Fruit fly (Drosophila melanogaster) whole organism, prepupa: Measurements from ENCODE around the gene CG46025.
"Not testable (repeated sequence)": the region's sequence is repeated elsewhere in the genome, so short reads cannot be mapped to it uniquely, and the experiment has no call there.

Experiments
- CG10669 ChIP-seq: fragments of 200-800 bp; sonication (Bioruptor generic); optimal IDR thresholded peaks from 3 replicates; lab custom pipeline; 2018; ENCODE audit warnings: missing biosample characterization, mild to moderate bottlenecking, missing genetic modification characterization, moderate library complexity
- CG11762 ChIP-seq: fragments of 200-800 bp; sonication (Bioruptor generic); optimal IDR thresholded peaks from 3 replicates; lab custom pipeline; 2016; ENCODE audit warnings: missing biosample characterization, missing genetic modification characterization; ENCODE audit not compliant: insufficient read depth
- CG15336 ChIP-seq: fragments of 200-800 bp; sonication (Bioruptor generic); IDR thresholded peaks from 2 replicates; pipeline ENCODE4 v1.3.6; 2022; ENCODE audit warnings: missing biosample characterization, missing genetic modification characterization
- CG1621 ChIP-seq: fragments of 200-800 bp; sonication (Bioruptor generic); optimal IDR thresholded peaks from 3 replicates; lab custom pipeline; 2018; ENCODE audit warnings: missing biosample characterization, mild to moderate bottlenecking, missing genetic modification characterization
- CG32006 ChIP-seq: fragments of 200-800 bp; sonication (Bioruptor generic); optimal IDR thresholded peaks from 3 replicates; lab custom pipeline; 2017; ENCODE audit warnings: missing biosample characterization, mild to moderate bottlenecking, missing genetic modification characterization
- CG34406 ChIP-seq: fragments of 200-800 bp; sonication (Bioruptor generic); optimal IDR thresholded peaks from 3 replicates; lab custom pipeline; 2016; ENCODE audit warnings: missing biosample characterization, missing genetic modification characterization
- CG6276 ChIP-seq: fragments of 200-800 bp; sonication (Bioruptor generic); optimal IDR thresholded peaks from 2 replicates; lab custom pipeline; 2017; ENCODE audit warnings: missing biosample characterization, mild to moderate bottlenecking, missing genetic modification characterization
- CG6808 ChIP-seq: fragments of 200-800 bp; sonication (Bioruptor generic); optimal IDR thresholded peaks from 3 replicates; lab custom pipeline; 2017; ENCODE audit warnings: missing biosample characterization, missing genetic modification characterization, mild to moderate bottlenecking, moderate library complexity, missing genetic modification reagents
- CG6854 ChIP-seq: fragments of 200-800 bp; sonication (Bioruptor generic); optimal IDR thresholded peaks from 2 replicates; lab custom pipeline; 2017; ENCODE audit warnings: missing biosample characterization, mild to moderate bottlenecking, missing genetic modification characterization
- CG7368 ChIP-seq: fragments of 200-800 bp; sonication (Bioruptor generic); optimal IDR thresholded peaks from 3 replicates; lab custom pipeline; 2016; ENCODE audit warnings: missing biosample characterization, missing genetic modification characterization
- CG8319 ChIP-seq: fragments of 200-800 bp; sonication (Bioruptor generic); optimal IDR thresholded peaks from 3 replicates; lab custom pipeline; 2016; ENCODE audit warnings: missing biosample characterization, missing genetic modification characterization
- CG8632 ChIP-seq: fragments of 200-800 bp; sonication (Bioruptor generic); optimal IDR thresholded peaks from 3 replicates; lab custom pipeline; 2016; ENCODE audit warnings: missing biosample characterization, missing genetic modification characterization
- Eip75B ChIP-seq: fragments of 200-800 bp; sonication (Bioruptor generic); optimal IDR thresholded peaks from 3 replicates; lab custom pipeline; 2016; ENCODE audit warnings: missing biosample characterization, missing genetic modification characterization
- Eip78C ChIP-seq: fragments of 200-800 bp; sonication (Bioruptor generic); peaks from one replicate; lab custom pipeline; 2016; ENCODE audit warnings: missing biosample characterization, missing genetic modification characterization
- Eip93F ChIP-seq: fragments of 200-800 bp; sonication (Bioruptor generic); optimal IDR thresholded peaks from 2 replicates; lab custom pipeline; 2016; ENCODE audit warnings: missing biosample characterization, mild to moderate bottlenecking, missing genetic modification characterization
- Hr38 ChIP-seq: sonication (Bioruptor generic); optimal IDR thresholded peaks from 2 replicates; lab custom pipeline; 2016; ENCODE audit warnings: missing biosample characterization, missing genetic modification characterization
- Hr39 ChIP-seq: fragments of 200-800 bp; sonication (Bioruptor generic); optimal IDR thresholded peaks from 2 replicates; lab custom pipeline; 2016; ENCODE audit warnings: missing biosample characterization, missing genetic modification characterization
- Hr4 ChIP-seq: fragments of 200-800 bp; sonication (Bioruptor generic); optimal IDR thresholded peaks from 3 replicates; lab custom pipeline; 2016; ENCODE audit warnings: missing biosample characterization, missing genetic modification characterization
- Lpt ChIP-seq: fragments of 200-800 bp; sonication (Bioruptor generic); optimal IDR thresholded peaks from 3 replicates; lab custom pipeline; 2016; ENCODE audit warnings: missing biosample characterization, missing genetic modification characterization
- Met ChIP-seq: fragments of 200-800 bp; sonication (Bioruptor generic); optimal IDR thresholded peaks from 3 replicates; lab custom pipeline; 2016; ENCODE audit warnings: missing biosample characterization, missing genetic modification characterization
- OdsH ChIP-seq: fragments of 200-800 bp; sonication (Bioruptor generic); optimal IDR thresholded peaks from 3 replicates; lab custom pipeline; 2016; ENCODE audit warnings: missing biosample characterization, missing genetic modification characterization
- Smox ChIP-seq: fragments of 200-800 bp; sonication (Bioruptor generic); optimal IDR thresholded peaks from 3 replicates; lab custom pipeline; 2016; ENCODE audit warnings: missing biosample characterization, missing genetic modification characterization
- Sox102F ChIP-seq: fragments of 200-800 bp; sonication (Bioruptor generic); optimal IDR thresholded peaks from 2 replicates; lab custom pipeline; 2016; ENCODE audit warnings: missing biosample characterization, mild to moderate bottlenecking, missing genetic modification characterization
- Sox14 ChIP-seq: fragments of 200-800 bp; sonication (Bioruptor generic); optimal IDR thresholded peaks from 3 replicates; lab custom pipeline; 2016; ENCODE audit warnings: missing biosample characterization, missing genetic modification characterization
- Sox15 ChIP-seq: fragments of 200-800 bp; sonication (Bioruptor generic); optimal IDR thresholded peaks from 3 replicates; lab custom pipeline; 2016; ENCODE audit warnings: missing biosample characterization, missing genetic modification characterization
- achi ChIP-seq: fragments of 200-800 bp; sonication (Bioruptor generic); optimal IDR thresholded peaks from 3 replicates; lab custom pipeline; 2016; ENCODE audit warnings: missing biosample characterization, missing genetic modification characterization
- cyc ChIP-seq: fragments of 200-800 bp; sonication (Bioruptor generic); optimal IDR thresholded peaks from 3 replicates; lab custom pipeline; 2016; ENCODE audit warnings: missing biosample characterization, missing genetic modification characterization
- dac ChIP-seq: fragments of 200-800 bp; sonication (Bioruptor generic); optimal IDR thresholded peaks from 2 replicates; lab custom pipeline; 2017; ENCODE audit warnings: missing biosample characterization, mild to moderate bottlenecking, missing genetic modification characterization
- dsx ChIP-seq: fragments of 200-800 bp; optimal IDR thresholded peaks from 3 replicates; lab custom pipeline; 2019; ENCODE audit warnings: missing biosample characterization, mild to moderate bottlenecking, missing genetic modification characterization, moderate library complexity; ENCODE audit not compliant: poor library complexity, severe bottlenecking
- esn ChIP-seq: fragments of 200-800 bp; sonication (Bioruptor generic); optimal IDR thresholded peaks from 2 replicates; lab custom pipeline; 2016; ENCODE audit warnings: missing biosample characterization, mild to moderate bottlenecking, missing genetic modification characterization, moderate library complexity
- fd85E ChIP-seq: fragments of 200-800 bp; sonication (Bioruptor generic); optimal IDR thresholded peaks from 3 replicates; lab custom pipeline; 2016; ENCODE audit warnings: missing biosample characterization, missing genetic modification characterization
- lz ChIP-seq: fragments of 200-800 bp; sonication (Bioruptor generic); optimal IDR thresholded peaks from 3 replicates; lab custom pipeline; 2016; ENCODE audit warnings: missing biosample characterization, missing genetic modification characterization
- salr ChIP-seq, 2 experiments: fragments of 200-800 bp; sonication (Bioruptor generic); optimal IDR thresholded peaks; 3 replicates each; lab custom pipeline; 2016 to 2018; ENCODE audit warnings: missing biosample characterization in 2 of 2, missing genetic modification characterization in 2 of 2, mild to moderate bottlenecking in 1 of 2
- svp ChIP-seq: fragments of 200-800 bp; sonication (Bioruptor generic); peaks from one replicate; lab custom pipeline; 2016; ENCODE audit warnings: missing biosample characterization, missing genetic modification characterization
- vri ChIP-seq: fragments of 200-800 bp; sonication (Bioruptor generic); optimal IDR thresholded peaks from 3 replicates; lab custom pipeline; 2016; ENCODE audit warnings: missing biosample characterization, mild to moderate bottlenecking, missing genetic modification characterization

The CG46025 gene

dm6 chr2L:7722102-7722501 lies 31.9 kb upstream of the CG46025 start:
- no peak for TF ChIP-seq Met (GFP tag; lab: Kevin White, UChicago)
- no peak for TF ChIP-seq vri (GFP tag; lab: Kevin White, UChicago)
- no peak for TF ChIP-seq salr (GFP tag; optimal IDR thresholded peaks at IDR 0.05; lab: Kevin White, UChicago)
- no peak for TF ChIP-seq Eip78C (GFP tag; lab: Kevin White, UChicago)
- TF ChIP-seq Sox15 (GFP tag; lab: Kevin White, UChicago) = no peak
- TF ChIP-seq dsx (GFP tag; lab: Kevin White, UChicago) = no peak
- TF ChIP-seq OdsH (GFP tag; lab: Kevin White, UChicago) = no peak
- TF ChIP-seq CG7368 (GFP tag; lab: Kevin White, UChicago) = no peak

- TF ChIP-seq Hr38 = no peak
- no peak for TF ChIP-seq Smox (GFP tag; lab: Kevin White, UChicago)
- no peak for TF ChIP-seq CG1621 (tag; lab: Kevin White, UChicago)
- TF ChIP-seq cyc (GFP tag; lab: Kevin White, UChicago) = no peak
- TF ChIP-seq Sox102F (GFP tag; lab: Kevin White, UChicago) = no peak
- TF ChIP-seq CG11762 = no peak
- no peak for TF ChIP-seq Eip75B (GFP tag; lab: Kevin White, UChicago)
- no peak for TF ChIP-seq esn (GFP tag; lab: Kevin White, UChicago)
- TF ChIP-seq Sox14 (GFP tag; lab: Kevin White, UChicago) = no peak
- no peak for TF ChIP-seq dac (GFP tag; lab: Kevin White, UChicago)
- TF ChIP-seq fd85E (GFP tag; lab: Kevin White, UChicago) = no peak
- TF ChIP-seq Eip78C (GFP tag; lab: Kevin White, UChicago) = no peak
- no peak for TF ChIP-seq CG6854 (GFP tag; lab: Kevin White, UChicago)
- TF ChIP-seq CG6808 (GFP tag; lab: Kevin White, UChicago) = no peak
- no peak for TF ChIP-seq achi (GFP tag; lab: Kevin White, UChicago)
- no peak for TF ChIP-seq Hr4 (GFP tag; lab: Kevin White, UChicago)
- TF ChIP-seq CG32006 = no peak
- TF ChIP-seq CG8632 = no peak
- no peak for TF ChIP-seq CG8319
- TF ChIP-seq CG15336 (GFP tag; lab: Robert Waterston, UW) = no peak
Observed at dm6 chr2L:7722723-7723122, 31.3 kb upstream of the CG46025 start, which contains the start of gene CG13794. CG13794 (minus strand) TSS chr2L:7722823.

dm6 chr2L:7726268-7726997 lies 27.5 kb upstream of the CG46025 start, which contains the start of gene CG13795:
CG13795 (minus strand) TSS chr2L:7726298.
- TF ChIP-seq CG6276 (GFP tag; lab: Kevin White, UChicago) (no peak), CG32006 (peak; percentile 8), OdsH (GFP tag; lab: Kevin White, UChicago) (peak; percentile 20), svp (GFP tag; lab: Kevin White, UChicago) (peak; percentile 70), CG10669 (GFP tag; lab: Kevin White, UChicago) (peak; percentile 24), Hr39 (GFP tag; lab: Kevin White, UChicago) (peak; percentile 37), dsx (GFP tag; lab: Kevin White, UChicago) (no peak), CG34406 (GFP tag; lab: Kevin White, UChicago) (no peak), dac (GFP tag; lab: Kevin White, UChicago) (no peak), Lpt (no peak), lz (GFP tag; lab: Kevin White, UChicago) (peak; percentile 11), Eip93F (GFP tag; lab: Kevin White, UChicago) (no peak)

dm6 chr2L:7732570-7732969 lies 21.4 kb upstream of the CG46025 start, which contains the start of gene CG13796:
CG13796 (minus strand) TSS chr2L:7732670.
- not testable (repeated sequence) for TF ChIP-seq OdsH (GFP tag; lab: Kevin White, UChicago); CG10669 (GFP tag; lab: Kevin White, UChicago); salr (GFP tag; optimal IDR thresholded peaks at IDR 0.05; lab: Kevin White, UChicago)
